Worm (Caenorhabditis elegans): Measurements from ENCODE around the gene dct-5.
A peak's percentile ranks its signal among the peaks of the same experiment; 100 is the strongest.

Gene dct-5

ce11 chrII:5426470-5426869, 10.3 kb downstream of the dct-5 start:
- TF ChIP-seq cebp-1 (GFP tag; IDR thresholded peaks at IDR 0.05), result peak; percentile 58
- TF ChIP-seq cebp-1 (tag; optimal IDR thresholded peaks at IDR 0.05), result peak; percentile 68
- no peak for TF ChIP-seq snpc-4 (GFP tag; optimal IDR thresholded peaks at IDR 0.05)
- no peak for TF ChIP-seq snpc-4 (tag; optimal IDR thresholded peaks at IDR 0.05)

DNA sequence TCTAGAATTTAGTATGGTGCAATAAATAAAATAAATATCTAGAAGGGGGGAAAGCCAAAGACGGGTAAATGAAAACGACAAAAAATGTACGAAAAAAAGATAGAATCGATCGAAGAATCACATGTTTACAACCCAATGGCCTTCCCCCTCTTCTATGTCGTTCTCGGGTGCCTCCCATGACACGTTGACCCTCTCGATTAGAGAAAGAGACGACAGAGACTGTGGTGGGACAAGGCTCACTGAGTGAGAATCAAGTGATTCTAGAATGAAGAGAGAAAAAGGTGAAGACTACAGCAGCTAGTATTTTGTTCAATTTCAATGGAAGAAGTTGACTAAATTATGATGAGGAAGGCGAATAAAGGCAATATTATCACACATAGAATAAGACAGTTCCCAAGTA, 10.7 kb downstream of the dct-5 start:
- TF ChIP-seq ztf-28 (GFP tag; IDR thresholded peaks at IDR 0.05), result no peak
- peak in 1 of 2 experiments; percentile 32 for TF ChIP-seq let-607 (tag; optimal IDR thresholded peaks at IDR 0.05)
- no peak for TF ChIP-seq F49E8.2 (tag; optimal IDR thresholded peaks at IDR 0.05; ENCODE audit: insufficient read depth)
- peak; percentile 57 for TF ChIP-seq ceh-27 (GFP tag; optimal IDR thresholded peaks at IDR 0.05)
- no peak for TF ChIP-seq B0261.1 (tag; optimal IDR thresholded peaks at IDR 0.05)
- peak; percentile 18 for TF ChIP-seq lin-54 (GFP tag; optimal IDR thresholded peaks at IDR 0.05)
- TF ChIP-seq nhr-90 (tag; optimal IDR thresholded peaks at IDR 0.05), result no peak
- TF ChIP-seq ceh-79 (tag; optimal IDR thresholded peaks at IDR 0.05), result no peak
- peak; percentile 23 for TF ChIP-seq die-1 (tag; optimal IDR thresholded peaks at IDR 0.05)
- TF ChIP-seq dox-1 (GFP tag; IDR thresholded peaks at IDR 0.05), result peak; percentile 65
- peak; percentile 6 for TF ChIP-seq somi-1 (GFP tag; optimal IDR thresholded peaks at IDR 0.05)
- TF ChIP-seq lin-40 (tag; optimal IDR thresholded peaks at IDR 0.05), result peak; percentile 15
- no peak for TF ChIP-seq T07F8.4 (tag; optimal IDR thresholded peaks at IDR 0.05)
- no peak for TF ChIP-seq fkh-3 (tag; optimal IDR thresholded peaks at IDR 0.05)
- TF ChIP-seq egrh-3 (GFP tag; IDR thresholded peaks at IDR 0.05), result 0 out of 2 replicates have a peak, but pooled peaks have one; percentile 16
- TF ChIP-seq snpc-1.1 (tag; optimal IDR thresholded peaks at IDR 0.05; ENCODE audit: insufficient read depth), result no peak
- no peak for TF ChIP-seq rec-8 (tag; optimal IDR thresholded peaks at IDR 0.05)
- TF ChIP-seq B0336.3 (GFP tag; IDR thresholded peaks at IDR 0.05), result peak; percentile 65; the same call in 1 of the 2 replicates
- peak; percentile 62; the same call in 1 of the 2 replicates for TF ChIP-seq lin-26 (GFP tag; IDR thresholded peaks at IDR 0.05)
- TF ChIP-seq attf-5 (GFP tag; optimal IDR thresholded peaks at IDR 0.05), result peak; percentile 74
- 0 out of 2 replicates have a peak, but pooled peaks have one; percentile 59 for TF ChIP-seq nfyb-1 (GFP tag; IDR thresholded peaks at IDR 0.05)
- TF ChIP-seq F52B5.7 (tag; optimal IDR thresholded peaks at IDR 0.05), result no peak
- TF ChIP-seq bed-1 (GFP tag; IDR thresholded peaks at IDR 0.05), result no peak
- TF ChIP-seq ets-4 (GFP tag; optimal IDR thresholded peaks at IDR 0.05), result peak; percentile 13
- TF ChIP-seq atf-7 (tag; optimal IDR thresholded peaks at IDR 0.05), result peak; percentile 47
- no peak for TF ChIP-seq ceh-40 (GFP tag; IDR thresholded peaks at IDR 0.05)
- no peak for TF ChIP-seq T26A5.8 (tag; optimal IDR thresholded peaks at IDR 0.05)
- TF ChIP-seq mcd-1 (GFP tag; IDR thresholded peaks at IDR 0.05), result peak; percentile 51
- peak; percentile 26; the same call in 1 of the 2 replicates for TF ChIP-seq C06A6.2 (GFP tag; conservative IDR thresholded peaks at IDR 0.05)
- TF ChIP-seq rcor-1 (GFP tag; IDR thresholded peaks at IDR 0.05), result 0 out of 2 replicates have a peak, but pooled peaks have one; percentile 47
- no peak for TF ChIP-seq egl-44 (GFP tag; IDR thresholded peaks at IDR 0.05)
- TF ChIP-seq repo-1 (tag; optimal IDR thresholded peaks at IDR 0.05), result no peak
- TF ChIP-seq nhr-179 (tag; optimal IDR thresholded peaks at IDR 0.05), result no peak
- TF ChIP-seq ztf-22 (GFP tag; optimal IDR thresholded peaks at IDR 0.05), result no peak
- TF ChIP-seq madf-10 (tag; optimal IDR thresholded peaks at IDR 0.05), result peak; percentile 32
- TF ChIP-seq xnd-1 (tag; optimal IDR thresholded peaks at IDR 0.05), result no peak
- TF ChIP-seq F55B11.4 (tag; optimal IDR thresholded peaks at IDR 0.05; ENCODE audit: borderline replicate concordance, insufficient read depth), result no peak
- no peak; the same call in 1 of the 2 replicates for TF ChIP-seq cebp-1 (GFP tag; IDR thresholded peaks at IDR 0.05)
- TF ChIP-seq cebp-1 (tag; optimal IDR thresholded peaks at IDR 0.05), result peak; percentile 65
- TF ChIP-seq tbp1 (GFP tag; optimal IDR thresholded peaks at IDR 0.05), result peak; percentile 29
- peak; percentile 45 for TF ChIP-seq pha-4 (tag; optimal IDR thresholded peaks at IDR 0.05)
- TF ChIP-seq unc-62 (GFP tag; optimal IDR thresholded peaks at IDR 0.05), result peak; percentile 43
- TF ChIP-seq aptf-3 (GFP tag; IDR thresholded peaks at IDR 0.05), result no peak
- no peak for TF ChIP-seq ztf-18 (tag; optimal IDR thresholded peaks at IDR 0.05)
- TF ChIP-seq nhr-80 (tag; optimal IDR thresholded peaks at IDR 0.05), result peak; percentile 57

Data from whole organism, young adult.